Fruit fly (Drosophila melanogaster): ENCODE measurements around the gene XNP.

Gene XNP

DNA sequence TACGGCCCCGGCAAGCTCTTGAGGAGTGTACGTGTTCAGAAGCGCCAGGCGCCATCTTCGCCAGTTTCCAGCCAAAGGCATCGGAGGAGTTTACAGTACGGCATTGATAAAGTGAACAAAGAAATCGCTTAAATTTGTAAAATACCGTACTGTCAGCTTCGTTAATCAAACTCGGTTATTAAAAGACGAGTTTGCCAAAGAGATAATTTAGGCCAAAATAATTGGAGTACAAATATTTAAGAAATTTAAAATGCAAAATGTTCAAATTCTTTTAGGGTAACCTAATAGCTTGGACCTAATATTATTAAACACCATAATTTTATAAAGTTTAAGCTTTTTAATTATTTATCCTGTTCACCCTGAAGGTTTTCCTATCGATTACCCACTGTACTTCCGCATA is 30.8 kb downstream of the XNP start (continued):
- TF ChIP-seq CG2678 (tag; optimal IDR thresholded peaks at IDR 0.05) (peak; percentile 44), gce (GFP tag; IDR thresholded peaks at IDR 0.05) (no peak), CG18619 (GFP tag; optimal IDR thresholded peaks at IDR 0.05) (peak; percentile 9), zfh2 (GFP tag; optimal IDR thresholded peaks at IDR 0.05) (no peak), CG13287 (GFP tag; IDR thresholded peaks at IDR 0.05; ENCODE audit: partially characterized antibody) (no peak), CG11695 (GFP tag; IDR thresholded peaks at IDR 0.05) (no peak), CG30403 (GFP tag; optimal IDR thresholded peaks at IDR 0.05) (peak; percentile 31), CoRest (tag; optimal IDR thresholded peaks at IDR 0.05) (peak; percentile 23), CG14860 (GFP tag; IDR thresholded peaks at IDR 0.05; ENCODE audit: partially characterized antibody) (no peak), Abd-B (GFP tag; optimal IDR thresholded peaks at IDR 0.05) (no peak), Hr39 (optimal IDR thresholded peaks at IDR 0.05) (no peak), CG1024 (GFP tag; IDR thresholded peaks at IDR 0.05) (no peak), maf-S (GFP tag; optimal IDR thresholded peaks at IDR 0.05) (no peak), ap (GFP tag; IDR thresholded peaks at IDR 0.05) (no peak), lilli (GFP tag; optimal IDR thresholded peaks at IDR 0.05) (peak; percentile 3), CG34422 (GFP tag; IDR thresholded peaks at IDR 0.05) (0 out of 3 replicates have a peak, but pooled peaks have one; percentile 12), Fer3 (tag; optimal IDR thresholded peaks at IDR 0.05) (no peak), unpg (GFP tag; optimal IDR thresholded peaks at IDR 0.05) (peak; percentile 15), CG12391 (tag; optimal IDR thresholded peaks at IDR 0.05) (peak; percentile 4), Oli (tag; optimal IDR thresholded peaks at IDR 0.05) (peak; percentile 17), Usf (GFP tag; optimal IDR thresholded peaks at IDR 0.05) (no peak), CG12744 (GFP tag; optimal IDR thresholded peaks at IDR 0.05) (no peak), mld (GFP tag; IDR thresholded peaks at IDR 0.05; ENCODE audit: partially characterized antibody) (no peak), Ptx1 (GFP tag; IDR thresholded peaks at IDR 0.05) (0 out of 2 replicates have a peak, but pooled peaks have one; percentile 20), Poxn (GFP tag; IDR thresholded peaks at IDR 0.05) (no peak), CG11093 (GFP tag; IDR thresholded peaks at IDR 0.05) (no peak), CG3847 (GFP tag; IDR thresholded peaks at IDR 0.05) (no peak), oc (tag; optimal IDR thresholded peaks at IDR 0.05) (no peak), emc (GFP tag; optimal IDR thresholded peaks at IDR 0.05) (no peak)

- TF ChIP-seq CG11247 (GFP tag; IDR thresholded peaks at IDR 0.05) (no peak), CG12071 (GFP tag; optimal IDR thresholded peaks at IDR 0.05) (no peak), eyg (GFP tag; optimal IDR thresholded peaks at IDR 0.05) (peak; percentile 7), CG18599 (GFP tag; optimal IDR thresholded peaks at IDR 0.05) (peak; percentile 32), CG18619 (GFP tag; optimal IDR thresholded peaks at IDR 0.05) (peak; percentile 10), gem (tag; optimal IDR thresholded peaks at IDR 0.05) (peak; percentile 13), CG18011 (GFP tag; optimal IDR thresholded peaks at IDR 0.05) (peak; percentile 11), hb (GFP tag; IDR thresholded peaks at IDR 0.05; ENCODE audit: partially characterized antibody) (no peak), Fer1 (GFP tag; optimal IDR thresholded peaks at IDR 0.05) (peak; percentile 39), CG15011 (GFP tag; optimal IDR thresholded peaks at IDR 0.05) (peak; percentile 28), dati (GFP tag; IDR thresholded peaks at IDR 0.05) (no peak), CG1233 (GFP tag; optimal IDR thresholded peaks at IDR 0.05) (peak; percentile 23), CG10959 (GFP tag; IDR thresholded peaks at IDR 0.05) (no peak), Hmr (GFP tag; optimal IDR thresholded peaks at IDR 0.05) (peak; percentile 35), lmd (GFP tag; IDR thresholded peaks at IDR 0.05) (no peak), CkIIα-i1 (GFP tag; IDR thresholded peaks at IDR 0.05) (no peak), chm (GFP tag; IDR thresholded peaks at IDR 0.05) (no peak), CG6813 (GFP tag; optimal IDR thresholded peaks at IDR 0.05) (peak; percentile 11), unpg (GFP tag; optimal IDR thresholded peaks at IDR 0.05) (peak; percentile 7), Jarid2 (GFP tag; optimal IDR thresholded peaks at IDR 0.05) (peak; percentile 26), CG34422 (GFP tag; IDR thresholded peaks at IDR 0.05) (no peak), D19B (GFP tag; optimal IDR thresholded peaks at IDR 0.05) (peak; percentile 11), CG3838 (GFP tag; optimal IDR thresholded peaks at IDR 0.05) (no peak), CG6765 (GFP tag; optimal IDR thresholded peaks at IDR 0.05) (peak; percentile 23), Meics (GFP tag; optimal IDR thresholded peaks at IDR 0.05) (peak; percentile 9), CG11504 (tag; optimal IDR thresholded peaks at IDR 0.05) (peak; percentile 17)
Observed at dm6 chr3R:25448737-25449136, 33.9 kb downstream of the XNP start.

Data from whole organism, embryonic.